Fruit fly (Drosophila melanogaster) whole organism, wandering third instar larva: ENCODE results near the gene CG14006.

Experiments
- CrebA ChIP-seq: fragments of 200-800 bp; sonication (Bioruptor generic); optimal IDR thresholded peaks from 2 replicates; lab custom pipeline; 2016; ENCODE audit warnings: missing biosample characterization, mild to moderate bottlenecking, missing genetic modification characterization, borderline replicate concordance
- Dfd ChIP-seq: fragments of >200 bp; optimal IDR thresholded peaks from 2 replicates; lab custom pipeline; 2017; ENCODE audit warnings: missing biosample characterization, missing genetic modification characterization
- h ChIP-seq: fragments of 200-800 bp; sonication (Bioruptor generic); optimal IDR thresholded peaks from 3 replicates; lab custom pipeline; 2016; ENCODE audit warnings: missing biosample characterization, mild to moderate bottlenecking, missing genetic modification characterization

dm6 chr2L:5730432-5730831 lies 1.8 kb upstream of the CG14006 start:
- TF ChIP-seq h (GFP tag; lab: Kevin White, UChicago) (no peak), Dfd (no peak), CrebA (GFP tag; lab: Kevin White, UChicago) (no peak)
